Worm (Caenorhabditis elegans) whole organism, L3 larva: ENCODE data around the gene pes-23.
A peak's percentile ranks its signal among the peaks of the same experiment; 100 is the strongest.

Experiments
- R02D3.7 ChIP-seq: fragments of 150-350 bp; optimal IDR thresholded peaks from 2 replicates; lab custom pipeline; 2014; ENCODE audit warnings: missing biosample characterization, missing genetic modification characterization
- aly-2 ChIP-seq: fragments of 150-350 bp; optimal IDR thresholded peaks from 2 replicates; lab custom pipeline; 2014; ENCODE audit warnings: missing biosample characterization, missing genetic modification characterization
- ama-1 ChIP-seq: fragments of 150-350 bp; optimal IDR thresholded peaks from 2 replicates; lab custom pipeline; 2018
- ceh-16 ChIP-seq: sonication (generic microtip); optimal IDR thresholded peaks from 2 replicates; lab custom pipeline; 2017; ENCODE audit warnings: missing biosample characterization, missing genetic modification characterization
- ceh-28 ChIP-seq: fragments of 150-350 bp; optimal IDR thresholded peaks from 2 replicates; lab custom pipeline; 2014; ENCODE audit warnings: missing biosample characterization, missing genetic modification reagents, missing genetic modification characterization
- ceh-82 ChIP-seq: fragments of 150-350 bp; optimal IDR thresholded peaks from 2 replicates; lab custom pipeline; 2014; ENCODE audit warnings: missing biosample characterization, missing genetic modification characterization
- ceh-9 ChIP-seq: sonication (generic microtip); optimal IDR thresholded peaks from 2 replicates; lab custom pipeline; 2018; ENCODE audit warnings: missing biosample characterization, missing genetic modification characterization
- egl-27 ChIP-seq: sonication (generic microtip); optimal IDR thresholded peaks from 4 replicates; lab custom pipeline; 2017; ENCODE audit warnings: missing biosample characterization, missing genetic modification reagents, missing genetic modification characterization
- egl-5 ChIP-seq: fragments of 150-350 bp; optimal IDR thresholded peaks from 2 replicates; lab custom pipeline; 2017; ENCODE audit warnings: missing biosample characterization, missing genetic modification reagents, missing genetic modification characterization, inconsistent platforms
- elt-2 ChIP-seq: sonication (generic microtip); optimal IDR thresholded peaks from 2 replicates; lab custom pipeline; 2016; ENCODE audit warnings: missing genetic modification reagents, mild to moderate bottlenecking, missing genetic modification characterization, missing compliant biosample characterization
- elt-3 ChIP-seq, 3 experiments: fragments of 150-350 bp in 1 of 3; sonication (generic microtip) in 2 of 3; optimal IDR thresholded peaks; 2 replicates in 2 of 3; 4 replicates in 1 of 3; lab custom pipeline; 2014 to 2017; ENCODE audit warnings: missing biosample characterization in 3 of 3, missing genetic modification characterization in 3 of 3
- eor-1 ChIP-seq, 2 experiments: fragments of 150-350 bp; optimal IDR thresholded peaks; 2 replicates each; lab custom pipeline; 2014 to 2018; ENCODE audit warnings: missing biosample characterization in 2 of 2, missing genetic modification characterization in 2 of 2
- fkh-10 ChIP-seq: sonication (generic microtip); optimal IDR thresholded peaks from 2 replicates; lab custom pipeline; 2017; ENCODE audit warnings: missing biosample characterization, missing genetic modification reagents, missing genetic modification characterization
- fkh-2 ChIP-seq: fragments of 150-350 bp; optimal IDR thresholded peaks from 2 replicates; lab custom pipeline; 2014; ENCODE audit warnings: missing biosample characterization, missing genetic modification reagents, missing genetic modification characterization
- fos-1 ChIP-seq: fragments of 150-350 bp; optimal IDR thresholded peaks from 2 replicates; lab custom pipeline; 2014; ENCODE audit warnings: missing biosample characterization, missing genetic modification characterization
- hmg-11 ChIP-seq: sonication (generic microtip); optimal IDR thresholded peaks from 2 replicates; lab custom pipeline; 2016; ENCODE audit warnings: missing genetic modification characterization, missing compliant biosample characterization
- jun-1 ChIP-seq: fragments of 150-350 bp; optimal IDR thresholded peaks from 2 replicates; lab custom pipeline; 2014; ENCODE audit warnings: missing biosample characterization, missing genetic modification reagents, missing genetic modification characterization
- lin-15B ChIP-seq: fragments of 150-350 bp; optimal IDR thresholded peaks from 2 replicates; lab custom pipeline; 2014; ENCODE audit warnings: missing biosample characterization, missing genetic modification characterization
- lin-39 ChIP-seq: fragments of 150-350 bp; optimal IDR thresholded peaks from 2 replicates; lab custom pipeline; 2018; ENCODE audit warnings: missing biosample characterization, missing genetic modification reagents, missing genetic modification characterization
- lsy-12 ChIP-seq: sonication (generic microtip); optimal IDR thresholded peaks from 2 replicates; lab custom pipeline; 2016; ENCODE audit warnings: mild to moderate bottlenecking, missing genetic modification characterization, missing compliant biosample characterization
- mdl-1 ChIP-seq: fragments of 150-350 bp; optimal IDR thresholded peaks from 2 replicates; lab custom pipeline; 2014; ENCODE audit warnings: missing biosample characterization, missing genetic modification characterization
- mml-1 ChIP-seq: fragments of 150-350 bp; sonication (generic microtip); optimal IDR thresholded peaks from 3 replicates; lab custom pipeline; 2014; ENCODE audit warnings: missing biosample characterization, missing genetic modification characterization
- nfya-1 ChIP-seq: sonication (generic microtip); optimal IDR thresholded peaks from 2 replicates; lab custom pipeline; 2017; ENCODE audit warnings: missing genetic modification characterization, mild to moderate bottlenecking, missing compliant biosample characterization, antibody characterized with exemption, moderate library complexity; ENCODE audit not compliant: insufficient read depth
- nhr-11 ChIP-seq: fragments of 150-350 bp; optimal IDR thresholded peaks from 2 replicates; lab custom pipeline; 2014; ENCODE audit warnings: missing biosample characterization, missing genetic modification characterization
- nhr-12 ChIP-seq: fragments of 150-350 bp; optimal IDR thresholded peaks from 2 replicates; lab custom pipeline; 2014; ENCODE audit warnings: missing biosample characterization, missing genetic modification characterization
- nhr-23 ChIP-seq: fragments of 150-350 bp; optimal IDR thresholded peaks from 2 replicates; lab custom pipeline; 2014; ENCODE audit warnings: missing biosample characterization, missing genetic modification reagents, missing genetic modification characterization
- nhr-25 ChIP-seq: sonication (generic microtip); optimal IDR thresholded peaks from 2 replicates; lab custom pipeline; 2017; ENCODE audit warnings: missing biosample characterization, missing genetic modification characterization
- nhr-43 ChIP-seq: sonication (generic microtip); optimal IDR thresholded peaks from 2 replicates; lab custom pipeline; 2016; ENCODE audit warnings: mild to moderate bottlenecking, missing genetic modification characterization, missing compliant biosample characterization; ENCODE audit not compliant: poor library complexity, severe bottlenecking
- nhr-67 ChIP-seq: fragments of 150-350 bp; optimal IDR thresholded peaks from 2 replicates; lab custom pipeline; 2014; ENCODE audit warnings: missing biosample characterization, missing genetic modification characterization
- nhr-77 ChIP-seq: fragments of 150-350 bp; optimal IDR thresholded peaks from 2 replicates; lab custom pipeline; 2014; ENCODE audit warnings: missing biosample characterization, missing genetic modification characterization
- pha-4 ChIP-seq: fragments of 150-350 bp; optimal IDR thresholded peaks from 2 replicates; lab custom pipeline; 2014; ENCODE audit warnings: missing biosample characterization, missing genetic modification reagents, missing genetic modification characterization
- pqm-1 ChIP-seq: fragments of 150-350 bp; optimal IDR thresholded peaks from 2 replicates; lab custom pipeline; 2017; ENCODE audit warnings: missing biosample characterization, missing genetic modification characterization, inconsistent platforms
- sea-2 ChIP-seq: fragments of 150-350 bp; sonication (generic microtip); optimal IDR thresholded peaks from 4 replicates; lab custom pipeline; 2014; ENCODE audit warnings: missing biosample characterization, missing genetic modification reagents, missing genetic modification characterization
- skn-1 ChIP-seq: fragments of 150-350 bp; optimal IDR thresholded peaks from 2 replicates; lab custom pipeline; 2014; ENCODE audit warnings: missing biosample characterization, missing genetic modification characterization
- unc-39 ChIP-seq: sonication (generic microtip); optimal IDR thresholded peaks from 4 replicates; lab custom pipeline; 2017; ENCODE audit warnings: missing biosample characterization, missing genetic modification characterization
- unc-62 ChIP-seq: fragments of 150-350 bp; sonication (generic microtip); optimal IDR thresholded peaks from 4 replicates; lab custom pipeline; 2014; ENCODE audit warnings: missing biosample characterization, missing genetic modification reagents, missing genetic modification characterization
- zag-1 ChIP-seq: fragments of 150-350 bp; optimal IDR thresholded peaks from 2 replicates; lab custom pipeline; 2014; ENCODE audit warnings: missing biosample characterization, missing genetic modification characterization
- ztf-11 ChIP-seq: fragments of 150-350 bp; optimal IDR thresholded peaks from 2 replicates; lab custom pipeline; 2014; ENCODE audit warnings: missing biosample characterization, missing genetic modification characterization
- ztf-4 ChIP-seq: fragments of 150-350 bp; optimal IDR thresholded peaks from 2 replicates; lab custom pipeline; 2014; ENCODE audit warnings: missing biosample characterization, missing genetic modification characterization

Gene pes-23

ce11 chrX:6915279-6915678 is 14.1 kb downstream of the pes-23 start:
- TF ChIP-seq fkh-10 (no peak), nhr-11 (no peak), ztf-4 (tag; lab: Kevin White, UChicago) (no peak), sea-2 (GFP tag; lab: Kevin White, UChicago) (no peak), lin-39 (tag; lab: Kevin White, UChicago) (peak; percentile 25)

ce11 chrX:6916150-6916549 is 15.0 kb downstream of the pes-23 start:
- TF ChIP-seq sea-2 (GFP tag; lab: Kevin White, UChicago), result no peak
- TF ChIP-seq nhr-11, result no peak
- TF ChIP-seq mml-1 (tag; lab: Kevin White, UChicago), result peak; percentile 84
- TF ChIP-seq nfya-1 (tag; lab: Kevin White, UChicago), result peak; percentile 4
- TF ChIP-seq egl-5 (tag; lab: Kevin White, UChicago), result no peak

- TF ChIP-seq sea-2 (GFP tag; lab: Kevin White, UChicago) (no peak), elt-2 (peak; percentile 10)
Observed at ce11 chrX:6920132-6920531, 19.0 kb downstream of the pes-23 start.

ce11 chrX:6924461-6924860 is 23.3 kb downstream of the pes-23 start, which contains the start of gene otpl-3:
TSS of gene otpl-3 (minus strand) at chrX:6924764.
- TF ChIP-seq unc-39 (tag; lab: Kevin White, UChicago), result no peak
- peak; percentile 19 for TF ChIP-seq pha-4 (tag; lab: Kevin White, UChicago)
- TF ChIP-seq skn-1 (tag; lab: Kevin White, UChicago), result no peak
- TF ChIP-seq ama-1 (lab: Kevin White, UChicago), result no peak
- no peak for TF ChIP-seq fkh-2 (tag; lab: Kevin White, UChicago)
- no peak for TF ChIP-seq nhr-67 (tag; lab: Kevin White, UChicago)
- TF ChIP-seq ztf-11 (tag; lab: Kevin White, UChicago), result no peak
- no peak for TF ChIP-seq ceh-82 (tag; lab: Kevin White, UChicago)
- no peak for TF ChIP-seq jun-1 (tag; lab: Kevin White, UChicago)
- no peak for TF ChIP-seq nhr-23 (tag; lab: Kevin White, UChicago)
- TF ChIP-seq nfya-1 (tag; lab: Kevin White, UChicago), result no peak
- no peak for TF ChIP-seq elt-3 (tag; optimal IDR thresholded peaks at IDR 0.05; lab: Kevin White, UChicago)
- no peak for TF ChIP-seq fkh-10
- TF ChIP-seq elt-2, result peak; percentile 71
- no peak for TF ChIP-seq ceh-16 (tag; lab: Kevin White, UChicago)
- no peak for TF ChIP-seq unc-62 (GFP tag; lab: Kevin White, UChicago)
- TF ChIP-seq nhr-12, result no peak
- no peak for TF ChIP-seq egl-27
- TF ChIP-seq sea-2 (GFP tag; lab: Kevin White, UChicago), result no peak
- no peak for TF ChIP-seq eor-1 (tag; optimal IDR thresholded peaks at IDR 0.05; lab: Kevin White, UChicago)
- TF ChIP-seq mdl-1 (tag; lab: Kevin White, UChicago), result no peak
- peak; percentile 69 for TF ChIP-seq pqm-1
- TF ChIP-seq lsy-12 (tag; lab: Kevin White, UChicago), result no peak
- no peak for TF ChIP-seq R02D3.7 (tag; lab: Kevin White, UChicago)

ce11 chrX:6926952-6927351 is 25.8 kb downstream of the pes-23 start:
- no peak for TF ChIP-seq hmg-11
- peak; percentile 78 for TF ChIP-seq pqm-1
- TF ChIP-seq pha-4 (tag; lab: Kevin White, UChicago), result peak; percentile 44
- TF ChIP-seq lin-15B (tag; lab: Kevin White, UChicago), result no peak
- no peak for TF ChIP-seq egl-27
- peak; percentile 69 for TF ChIP-seq elt-2
- TF ChIP-seq aly-2 (tag; lab: Kevin White, UChicago), result no peak
- no peak for TF ChIP-seq nhr-77 (tag; lab: Kevin White, UChicago)

ce11 chrX:6928578-6928977 is 27.4 kb downstream of the pes-23 start, which contains the start of gene F14B8.5:
TSS of gene F14B8.5 (minus strand) at chrX:6928704.
- TF ChIP-seq nhr-43 (tag; lab: Kevin White, UChicago), result no peak
- TF ChIP-seq ceh-9 (tag; lab: Kevin White, UChicago), result no peak
- TF ChIP-seq nhr-25 (tag; lab: Kevin White, UChicago), result no peak
- TF ChIP-seq ceh-28 (tag; lab: Kevin White, UChicago), result no peak
- no peak for TF ChIP-seq unc-62 (GFP tag; lab: Kevin White, UChicago)
- no peak for TF ChIP-seq hmg-11
- TF ChIP-seq zag-1 (tag; lab: Kevin White, UChicago), result no peak
- TF ChIP-seq ceh-16 (tag; lab: Kevin White, UChicago), result no peak
- no peak for TF ChIP-seq aly-2 (tag; lab: Kevin White, UChicago)
- TF ChIP-seq fos-1 (tag; lab: Kevin White, UChicago), result no peak
- TF ChIP-seq pqm-1, result peak; percentile 31
- TF ChIP-seq elt-3 (tag; optimal IDR thresholded peaks at IDR 0.05; lab: Kevin White, UChicago), result no peak
- no peak for TF ChIP-seq R02D3.7 (tag; lab: Kevin White, UChicago)
- no peak for TF ChIP-seq mml-1 (tag; lab: Kevin White, UChicago)
- peak; percentile 55 for TF ChIP-seq elt-2
- TF ChIP-seq nhr-12, result no peak
